Worm (Caenorhabditis elegans) whole organism, midembryonic: ENCODE measurements around the gene mut-7.

Experiments
- T22C8.4 ChIP-seq: fragments of 200-800 bp; sonication (Bioruptor generic); IDR thresholded peaks from 2 replicates; pipeline ENCODE4 v1.3.6; 2022; ENCODE audit warnings: missing genetic modification characterization, missing compliant biosample characterization
- cog-1 ChIP-seq: sonication (generic microtip); optimal IDR thresholded peaks from 2 replicates; lab custom pipeline; 2016; ENCODE audit warnings: missing genetic modification characterization, missing compliant biosample characterization
- flt-1 ChIP-seq: fragments of 200-800 bp; sonication (Bioruptor generic); IDR thresholded peaks from 2 replicates; pipeline ENCODE4 v1.3.6; 2022; ENCODE audit warnings: missing genetic modification characterization, missing compliant biosample characterization
- klf-2 ChIP-seq: fragments of 200-800 bp; sonication (Bioruptor generic); conservative IDR thresholded peaks from 2 replicates; pipeline ENCODE4 v1.3.6; 2022; ENCODE audit warnings: missing genetic modification reagents, missing genetic modification characterization, missing compliant biosample characterization
- med-1 ChIP-seq: sonication (generic microtip); optimal IDR thresholded peaks from 2 replicates; lab custom pipeline; 2017; ENCODE audit warnings: missing genetic modification characterization, mild to moderate bottlenecking, missing compliant biosample characterization, antibody characterized with exemption, missing genetic modification reagents; ENCODE audit not compliant: insufficient read depth
- tab-1 ChIP-seq: fragments of 200-800 bp; sonication (Bioruptor generic); IDR thresholded peaks from 2 replicates; pipeline ENCODE4 v1.3.6; 2022; ENCODE audit warnings: missing genetic modification characterization, missing compliant biosample characterization
- ztf-23 ChIP-seq: fragments of 200-800 bp; sonication (Bioruptor generic); IDR thresholded peaks from 2 replicates; pipeline ENCODE4 v1.3.6; 2022; ENCODE audit warnings: missing genetic modification reagents, missing genetic modification characterization, missing compliant biosample characterization
- ztf-29 ChIP-seq: fragments of 200-800 bp; sonication (Bioruptor generic); IDR thresholded peaks from 2 replicates; pipeline ENCODE4 v1.3.6; 2022; ENCODE audit warnings: missing genetic modification reagents, missing genetic modification characterization, missing compliant biosample characterization

ce11 chrIII:9497412-9497811 is 44.8 kb downstream of the mut-7 start:
- no peak for TF ChIP-seq med-1 (GFP tag; lab: Kevin White, UChicago)
- TF ChIP-seq T22C8.4 = no peak
- TF ChIP-seq ztf-29 = no peak
- no peak for TF ChIP-seq cog-1 (tag; lab: Kevin White, UChicago)
- no peak for TF ChIP-seq tab-1 (GFP tag; lab: Robert Waterston, UW)
- no peak for TF ChIP-seq flt-1
- no peak for TF ChIP-seq ztf-23 (GFP tag; lab: Robert Waterston, UW)
- no peak for TF ChIP-seq klf-2
